Fruit fly (Drosophila melanogaster) whole organism, pupa: ENCODE data around the gene janB.

ENCODE experiments used
- CG10348 ChIP-seq: fragments of 200-800 bp; sonication (Bioruptor generic); IDR thresholded peaks from 2 replicates; pipeline ENCODE4 v1.3.6; 2022; ENCODE audit warnings: missing biosample characterization, missing genetic modification characterization
- CG12605 ChIP-seq: fragments of 200-800 bp; sonication (Bioruptor generic); IDR thresholded peaks from 2 replicates; pipeline ENCODE4 v1.3.6; 2022; ENCODE audit warnings: missing biosample characterization, missing genetic modification characterization
- CG15710 ChIP-seq: fragments of 200-800 bp; sonication (Bioruptor generic); optimal IDR thresholded peaks from 2 replicates; lab custom pipeline; 2018; ENCODE audit warnings: missing biosample characterization, mild to moderate bottlenecking, missing genetic modification characterization, moderate library complexity
- CG8159 ChIP-seq: fragments of 200-800 bp; sonication (Bioruptor generic); optimal IDR thresholded peaks from 3 replicates; lab custom pipeline; 2018; ENCODE audit warnings: missing biosample characterization, mild to moderate bottlenecking, missing genetic modification characterization, moderate library complexity
- D1 ChIP-seq: fragments of 200-800 bp; sonication (Bioruptor generic); optimal IDR thresholded peaks from 2 replicates; lab custom pipeline; 2018; ENCODE audit warnings: missing biosample characterization, mild to moderate bottlenecking, missing genetic modification characterization, moderate library complexity
- EcR ChIP-seq: fragments of 200-800 bp; sonication (Bioruptor generic); optimal IDR thresholded peaks from 3 replicates; lab custom pipeline; 2019; ENCODE audit warnings: missing biosample characterization, missing genetic modification characterization, mild to moderate bottlenecking, moderate library complexity, missing genetic modification reagents
- Pif1B ChIP-seq: fragments of 200-800 bp; sonication (Bioruptor generic); optimal IDR thresholded peaks from 3 replicates; lab custom pipeline; 2016; ENCODE audit warnings: missing biosample characterization, missing genetic modification characterization
- fd96Ca ChIP-seq: fragments of 200-800 bp; sonication (Bioruptor generic); IDR thresholded peaks from 3 replicates; pipeline ENCODE4 v1.3.6; 2022; ENCODE audit warnings: missing biosample characterization, missing genetic modification characterization
- gl ChIP-seq: fragments of 200-800 bp; sonication (Bioruptor generic); optimal IDR thresholded peaks from 2 replicates; lab custom pipeline; 2018; ENCODE audit warnings: missing biosample characterization, mild to moderate bottlenecking, missing genetic modification characterization
- rn ChIP-seq: fragments of 200-800 bp; sonication (Bioruptor generic); IDR thresholded peaks from 2 replicates; pipeline ENCODE4 v1.3.6; 2022; ENCODE audit warnings: missing biosample characterization, missing genetic modification characterization

DNA sequence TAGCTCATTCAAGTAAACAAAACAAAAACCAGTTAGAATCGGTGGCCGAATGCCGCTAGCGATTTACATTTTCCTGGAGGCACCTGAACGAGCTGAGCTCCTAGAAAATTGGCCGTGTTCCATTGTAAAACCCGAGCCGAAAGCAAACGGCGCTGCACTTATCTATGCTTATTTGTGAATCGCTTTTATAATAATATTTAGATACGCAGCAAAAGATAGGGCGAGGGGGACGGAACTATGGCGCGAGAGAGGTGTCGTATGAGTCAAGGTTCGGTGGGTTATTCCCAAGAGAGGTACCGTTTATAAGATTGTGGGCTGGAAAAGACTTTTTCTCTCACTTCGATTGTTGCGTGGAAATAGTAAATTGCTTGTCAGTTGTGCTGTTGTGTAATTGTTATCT, 25.2 kb upstream of the janB start:
- TF ChIP-seq Pif1B (GFP tag; lab: Kevin White, UChicago) (no peak), CG8159 (tag; lab: Kevin White, UChicago) (no peak), EcR (no peak), D1 (tag; lab: Kevin White, UChicago) (no peak), CG10348 (no peak), CG15710 (tag; lab: Kevin White, UChicago) (no peak), fd96Ca (GFP tag; lab: Robert Waterston, UW) (no peak), CG12605 (GFP tag; lab: Robert Waterston, UW) (no peak), gl (tag; lab: Kevin White, UChicago) (no peak), rn (GFP tag; lab: Robert Waterston, UW) (no peak)
